Fruit fly (Drosophila melanogaster): ENCODE measurements around the gene elm.

Gene elm

dm6 chr3R:5670660-5671264, 16.1 kb upstream of the elm start (continued):
- peak; percentile 12 for TF ChIP-seq corto (GFP tag; optimal IDR thresholded peaks at IDR 0.05)
- peak; percentile 47 for TF ChIP-seq sens (GFP tag)
- no peak for TF ChIP-seq danr (GFP tag; IDR thresholded peaks at IDR 0.05)
- TF ChIP-seq CG2116 (GFP tag; optimal IDR thresholded peaks at IDR 0.05), result peak; percentile 78
- TF ChIP-seq nom (GFP tag; optimal IDR thresholded peaks at IDR 0.05), result peak; percentile 41
- TF ChIP-seq CG13624 (GFP tag; optimal IDR thresholded peaks at IDR 0.05), result no peak

DNA sequence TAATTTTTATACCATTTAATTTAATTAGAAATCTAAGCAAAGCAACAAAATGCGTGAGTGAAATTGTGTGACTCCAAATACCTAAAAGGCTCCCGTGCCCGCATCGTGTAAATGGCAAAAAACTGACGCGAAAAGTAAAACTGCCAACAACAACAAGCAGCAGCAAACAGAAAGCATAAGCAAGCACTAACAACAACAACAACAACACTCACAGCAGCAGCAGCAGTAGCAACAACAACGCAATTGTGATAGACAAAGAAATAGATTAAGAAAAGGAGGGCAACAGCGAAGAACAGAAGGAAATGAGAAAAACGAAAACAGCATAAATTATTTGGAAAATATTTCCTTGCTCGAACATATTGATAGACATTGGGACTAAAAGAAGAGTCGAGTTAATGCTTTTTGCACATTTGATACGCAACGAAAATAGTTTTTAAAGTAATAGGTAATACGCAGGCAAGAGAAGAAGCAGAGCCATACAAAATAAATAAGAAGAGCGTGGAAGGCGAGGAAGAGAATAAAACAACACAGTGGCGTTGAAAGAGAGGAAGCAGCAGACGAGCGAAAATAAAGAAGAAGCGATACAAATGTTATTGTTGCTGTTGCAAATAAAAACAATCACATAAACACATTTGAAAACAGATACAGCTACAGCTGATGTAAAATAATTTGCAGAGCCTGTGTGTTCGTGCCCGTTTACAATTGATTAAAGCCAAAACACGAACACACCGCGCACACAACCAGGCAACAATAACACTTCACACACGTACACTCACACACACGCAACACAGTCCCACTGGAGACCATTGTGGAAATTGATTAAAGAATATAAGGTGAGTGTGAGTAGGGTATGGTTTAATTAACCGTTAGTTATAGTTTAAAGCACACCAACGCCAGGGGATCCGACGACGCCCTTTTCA, 15.3 kb upstream of the elm start:
- TF ChIP-seq CG7271 (tag; optimal IDR thresholded peaks at IDR 0.05) (no peak), Fer1 (GFP tag; optimal IDR thresholded peaks at IDR 0.05) (peak; percentile 5), Deaf1 (tag; optimal IDR thresholded peaks at IDR 0.05) (peak; percentile 44), chinmo (GFP tag; IDR thresholded peaks at IDR 0.05; ENCODE audit: partially characterized antibody) (peak; percentile 61; the same call in 1 of the 4 replicates), CG2120 (GFP tag; optimal IDR thresholded peaks at IDR 0.05) (no peak), CG33213 (GFP tag; optimal IDR thresholded peaks at IDR 0.05) (no peak), CG3065 (GFP tag; optimal IDR thresholded peaks at IDR 0.05) (no peak), Trl (optimal IDR thresholded peaks at IDR 0.05) (peak in 1 of 2 experiments; percentile 85), Trl (GFP tag; optimal IDR thresholded peaks at IDR 0.05) (no peak), zf30C (GFP tag; optimal IDR thresholded peaks at IDR 0.05) (no peak), CG8388 (GFP tag; optimal IDR thresholded peaks at IDR 0.05) (peak; percentile 13), cg (GFP tag; optimal IDR thresholded peaks at IDR 0.05) (peak; percentile 72), CG13624 (GFP tag; optimal IDR thresholded peaks at IDR 0.05) (peak; percentile 21), emc (GFP tag; optimal IDR thresholded peaks at IDR 0.05) (no peak), Ets65A (GFP tag) (peak; percentile 43), HLH4C (GFP tag; IDR thresholded peaks at IDR 0.05; ENCODE audit: partially characterized antibody) (0 out of 3 replicates have a peak, but pooled peaks have one; percentile 5), CG11504 (tag; optimal IDR thresholded peaks at IDR 0.05) (no peak), psq (GFP tag; optimal IDR thresholded peaks at IDR 0.05) (peak; percentile 97), sug (tag; optimal IDR thresholded peaks at IDR 0.05) (peak; percentile 14), cad (GFP tag; optimal IDR thresholded peaks at IDR 0.05) (no peak), mld (GFP tag; IDR thresholded peaks at IDR 0.05; ENCODE audit: partially characterized antibody) (0 out of 3 replicates have a peak, but pooled peaks have one; percentile 18), gsb (GFP tag; IDR thresholded peaks at IDR 0.05) (no peak), Spps (tag; optimal IDR thresholded peaks at IDR 0.05) (no peak), CHES-1-like (GFP tag; optimal IDR thresholded peaks at IDR 0.05) (no peak), CG4617 (GFP tag; optimal IDR thresholded peaks at IDR 0.05; ENCODE audit: borderline replicate concordance) (no peak), CG30403 (GFP tag; optimal IDR thresholded peaks at IDR 0.05) (no peak), exex (tag; optimal IDR thresholded peaks at IDR 0.05) (peak; percentile 25), CG4360 (GFP tag; IDR thresholded peaks at IDR 0.05) (peak; percentile 99), CG30020 (tag; optimal IDR thresholded peaks at IDR 0.05) (no peak), mirr (GFP tag; optimal IDR thresholded peaks at IDR 0.05) (peak; percentile 36), bbx (GFP tag; IDR thresholded peaks at IDR 0.05; ENCODE audit: partially characterized antibody) (peak; percentile 12; the same call in 1 of the 2 replicates), CG15073 (GFP tag; optimal IDR thresholded peaks at IDR 0.05) (no peak), YL-1 (GFP tag; optimal IDR thresholded peaks at IDR 0.05) (peak; percentile 2), Opbp (GFP tag; IDR thresholded peaks at IDR 0.05; ENCODE audit: partially characterized antibody) (0 out of 3 replicates have a peak, but pooled peaks have one; percentile 1), CG4282 (GFP tag; optimal IDR thresholded peaks at IDR 0.05) (no peak), MESR4 (GFP tag; optimal IDR thresholded peaks at IDR 0.05) (peak; percentile 58), salm (tag; optimal IDR thresholded peaks at IDR 0.05) (no peak), nerfin-2 (GFP tag; IDR thresholded peaks at IDR 0.05; ENCODE audit: partially characterized antibody) (peak; percentile 4; the same call in 1 of the 2 replicates), sna (GFP tag; IDR thresholded peaks at IDR 0.05; ENCODE audit: partially characterized antibody) (no peak), NC2α (GFP tag; optimal IDR thresholded peaks at IDR 0.05) (no peak)

Measured in whole organism, embryonic.